Fruit fly (Drosophila melanogaster): Measurements from ENCODE around the gene CG14969.

The CG14969 gene

dm6 chr3L:3319223-3319643 is 15.5 kb downstream of the CG14969 start, which contains the start of the genes PIG-C, CG12016 and Dpm2 (continued):
- TF ChIP-seq schlank (tag; optimal IDR thresholded peaks at IDR 0.05) (peak; percentile 17), CG33557 (GFP tag; optimal IDR thresholded peaks at IDR 0.05) (peak; percentile 53), CG6689 (GFP tag; IDR thresholded peaks at IDR 0.05) (peak; percentile 52; the same call in 1 of the 2 replicates), Bteb2 (GFP tag; optimal IDR thresholded peaks at IDR 0.05) (peak; percentile 69), inv (GFP tag; IDR thresholded peaks at IDR 0.05; ENCODE audit: partially characterized antibody) (peak; percentile 97), lov (optimal IDR thresholded peaks at IDR 0.05) (no peak), lov (GFP tag; IDR thresholded peaks at IDR 0.05) (0 out of 3 replicates have a peak, but pooled peaks have one; percentile 9), lilli (GFP tag; optimal IDR thresholded peaks at IDR 0.05) (peak; percentile 89), D19B (GFP tag; optimal IDR thresholded peaks at IDR 0.05) (no peak), Ravus (GFP tag; IDR thresholded peaks at IDR 0.05) (no peak), unpg (GFP tag; optimal IDR thresholded peaks at IDR 0.05) (no peak), pho (GFP tag; optimal IDR thresholded peaks at IDR 0.05) (peak; percentile 73), CG4404 (GFP tag; IDR thresholded peaks at IDR 0.05) (peak; percentile 50; the same call in 1 of the 2 replicates), H15 (GFP tag; IDR thresholded peaks at IDR 0.05) (0 out of 3 replicates have a peak, but pooled peaks have one; percentile 32), nom (GFP tag; optimal IDR thresholded peaks at IDR 0.05) (peak; percentile 24), jing (GFP tag; optimal IDR thresholded peaks at IDR 0.05) (no peak), Mes4 (GFP tag; optimal IDR thresholded peaks at IDR 0.05) (peak; percentile 41), CG1602 (GFP tag; optimal IDR thresholded peaks at IDR 0.05) (peak; percentile 59), h (optimal IDR thresholded peaks at IDR 0.05) (no peak), Tbp (GFP tag; optimal IDR thresholded peaks at IDR 0.05) (peak; percentile 1), Rx (GFP tag; IDR thresholded peaks at IDR 0.05) (0 out of 2 replicates have a peak, but pooled peaks have one; percentile 26), CG10274 (GFP tag; optimal IDR thresholded peaks at IDR 0.05) (no peak), gcm (GFP tag; optimal IDR thresholded peaks at IDR 0.05) (peak; percentile 50), az2 (GFP tag; optimal IDR thresholded peaks at IDR 0.05) (peak; percentile 71), Hey (tag; optimal IDR thresholded peaks at IDR 0.05) (no peak), TFAM (GFP tag; optimal IDR thresholded peaks at IDR 0.05) (no peak), dysf (GFP tag; IDR thresholded peaks at IDR 0.05) (peak; percentile 71; the same call in 2 of the 3 replicates), CG12744 (GFP tag; optimal IDR thresholded peaks at IDR 0.05) (peak; percentile 52), E2f1 (GFP tag; IDR thresholded peaks at IDR 0.05) (0 out of 2 replicates have a peak, but pooled peaks have one; percentile 45), CG8359 (GFP tag; optimal IDR thresholded peaks at IDR 0.05; ENCODE audit: borderline replicate concordance) (no peak), CG31441 (GFP tag; IDR thresholded peaks at IDR 0.05) (peak; percentile 69; the same call in 1 of the 2 replicates), HmgD (GFP tag; optimal IDR thresholded peaks at IDR 0.05) (peak; percentile 74), seq (GFP tag; IDR thresholded peaks at IDR 0.05) (no peak), gsb (GFP tag; IDR thresholded peaks at IDR 0.05) (no peak), D19A (tag; optimal IDR thresholded peaks at IDR 0.05) (peak; percentile 18), vnd (GFP tag; IDR thresholded peaks at IDR 0.05; ENCODE audit: partially characterized antibody) (peak; percentile 96), Bgb (GFP tag; IDR thresholded peaks at IDR 0.05; ENCODE audit: partially characterized antibody) (peak; percentile 97), Hr51 (GFP tag; optimal IDR thresholded peaks at IDR 0.05) (peak in 1 of 2 experiments; percentile 55), Xbp1 (GFP tag; optimal IDR thresholded peaks at IDR 0.05) (peak; percentile 76), Xrp1 (GFP tag; IDR thresholded peaks at IDR 0.05) (peak; percentile 53; the same call in 1 of the 2 replicates), cas (GFP tag; IDR thresholded peaks at IDR 0.05) (peak; percentile 53; the same call in 1 of the 2 replicates), CG12236 (GFP tag; optimal IDR thresholded peaks at IDR 0.05) (no peak), Asciz (GFP tag; optimal IDR thresholded peaks at IDR 0.05) (no peak), Abd-B (GFP tag; optimal IDR thresholded peaks at IDR 0.05) (no peak), ftz-f1 (GFP tag; optimal IDR thresholded peaks at IDR 0.05) (peak; percentile 48), Lhr (GFP tag; optimal IDR thresholded peaks at IDR 0.05) (peak; percentile 59), Nf-YC (tag; optimal IDR thresholded peaks at IDR 0.05) (peak; percentile 70), vfl (GFP tag; optimal IDR thresholded peaks at IDR 0.05) (peak; percentile 55), gfzf (GFP tag; optimal IDR thresholded peaks at IDR 0.05) (peak; percentile 68), exex (tag; optimal IDR thresholded peaks at IDR 0.05) (no peak), psq (GFP tag; optimal IDR thresholded peaks at IDR 0.05) (peak; percentile 5)
